Worm (Caenorhabditis elegans): ENCODE data around the gene haf-2.

Gene haf-2

ce11 chrII:7341572-7342303 is 14.5 kb downstream of the haf-2 start:
- TF ChIP-seq B0310.2 (tag; optimal IDR thresholded peaks at IDR 0.05) (no peak), ets-7 (tag; optimal IDR thresholded peaks at IDR 0.05) (no peak), scrt-1 (GFP tag; IDR thresholded peaks at IDR 0.05) (no peak), tbx-37 (GFP tag; conservative IDR thresholded peaks at IDR 0.05) (no peak), pes-1 (GFP tag; IDR thresholded peaks at IDR 0.05) (no peak), ceh-36 (tag; optimal IDR thresholded peaks at IDR 0.05) (no peak), hnd-1 (tag; optimal IDR thresholded peaks at IDR 0.05) (no peak)

ce11 chrII:7340703-7341102 is 15.5 kb downstream of the haf-2 start:
- TF ChIP-seq ets-7 (tag; optimal IDR thresholded peaks at IDR 0.05), result no peak

ce11 chrII:7338995-7339394 is 17.2 kb downstream of the haf-2 start, which contains the start of gene nhr-21:
TSS of gene nhr-21 (plus strand) at chrII:7339229.
- TF ChIP-seq tbx-37 (GFP tag; conservative IDR thresholded peaks at IDR 0.05) (no peak), B0310.2 (tag; optimal IDR thresholded peaks at IDR 0.05) (no peak), pes-1 (GFP tag; IDR thresholded peaks at IDR 0.05) (no peak), tra-4 (tag; optimal IDR thresholded peaks at IDR 0.05) (no peak), hmbx-1 (tag; optimal IDR thresholded peaks at IDR 0.05) (no peak), ets-7 (tag; optimal IDR thresholded peaks at IDR 0.05) (no peak), flt-1 (GFP tag; IDR thresholded peaks at IDR 0.05) (no peak), F13C5.2 (tag; optimal IDR thresholded peaks at IDR 0.05) (no peak), ceh-13 (GFP tag; optimal IDR thresholded peaks at IDR 0.05) (no peak), ceh-36 (tag; optimal IDR thresholded peaks at IDR 0.05) (no peak), tbx-11 (GFP tag; IDR thresholded peaks at IDR 0.05) (no peak), hmg-4 (GFP tag; optimal IDR thresholded peaks at IDR 0.05) (no peak), aly-1 (tag; optimal IDR thresholded peaks at IDR 0.05) (no peak), ama-1 (optimal IDR thresholded peaks at IDR 0.05) (no peak), hnd-1 (tag; optimal IDR thresholded peaks at IDR 0.05) (no peak), scrt-1 (GFP tag; IDR thresholded peaks at IDR 0.05) (no peak), sea-1 (GFP tag; conservative IDR thresholded peaks at IDR 0.05) (no peak)

ce11 chrII:7337469-7337893 is 18.7 kb downstream of the haf-2 start:
- no peak for TF ChIP-seq tbx-37 (GFP tag; conservative IDR thresholded peaks at IDR 0.05)
- no peak for TF ChIP-seq ama-1 (optimal IDR thresholded peaks at IDR 0.05)
- TF ChIP-seq F13C5.2 (tag; optimal IDR thresholded peaks at IDR 0.05), result no peak
- no peak for TF ChIP-seq B0310.2 (tag; optimal IDR thresholded peaks at IDR 0.05)
- TF ChIP-seq hmbx-1 (tag; optimal IDR thresholded peaks at IDR 0.05), result no peak
- no peak for TF ChIP-seq sea-1 (GFP tag; conservative IDR thresholded peaks at IDR 0.05)
- no peak for TF ChIP-seq hmg-4 (GFP tag; optimal IDR thresholded peaks at IDR 0.05)
- TF ChIP-seq ceh-36 (tag; optimal IDR thresholded peaks at IDR 0.05), result no peak
- TF ChIP-seq flt-1 (GFP tag; IDR thresholded peaks at IDR 0.05), result no peak
- no peak for TF ChIP-seq hnd-1 (tag; optimal IDR thresholded peaks at IDR 0.05)
- TF ChIP-seq scrt-1 (GFP tag; IDR thresholded peaks at IDR 0.05), result no peak
- no peak for TF ChIP-seq ceh-13 (GFP tag; optimal IDR thresholded peaks at IDR 0.05)
- TF ChIP-seq pes-1 (GFP tag; IDR thresholded peaks at IDR 0.05), result no peak

ce11 chrII:7331224-7331623 is 25.0 kb downstream of the haf-2 start, which contains the start of gene npax-1:
TSS of gene npax-1 (minus strand) at chrII:7331324.
- TF ChIP-seq tbx-11 (GFP tag; IDR thresholded peaks at IDR 0.05) (no peak), hmg-4 (GFP tag; optimal IDR thresholded peaks at IDR 0.05) (no peak), flt-1 (GFP tag; IDR thresholded peaks at IDR 0.05) (no peak), F13C5.2 (tag; optimal IDR thresholded peaks at IDR 0.05) (no peak), sea-1 (GFP tag; conservative IDR thresholded peaks at IDR 0.05) (no peak), pes-1 (GFP tag; IDR thresholded peaks at IDR 0.05) (no peak), B0310.2 (tag; optimal IDR thresholded peaks at IDR 0.05) (no peak), tra-4 (tag; optimal IDR thresholded peaks at IDR 0.05) (no peak), ets-7 (tag; optimal IDR thresholded peaks at IDR 0.05) (no peak), aly-1 (tag; optimal IDR thresholded peaks at IDR 0.05) (no peak), scrt-1 (GFP tag; IDR thresholded peaks at IDR 0.05) (no peak), hnd-1 (tag; optimal IDR thresholded peaks at IDR 0.05) (no peak), ama-1 (optimal IDR thresholded peaks at IDR 0.05) (no peak), ceh-13 (GFP tag; optimal IDR thresholded peaks at IDR 0.05) (no peak), tbx-37 (GFP tag; conservative IDR thresholded peaks at IDR 0.05) (no peak), hmbx-1 (tag; optimal IDR thresholded peaks at IDR 0.05) (no peak), ceh-36 (tag; optimal IDR thresholded peaks at IDR 0.05) (no peak)

ce11 chrII:7326997-7327396 is 29.2 kb downstream of the haf-2 start:
- TF ChIP-seq tra-4 (tag; optimal IDR thresholded peaks at IDR 0.05) (no peak), scrt-1 (GFP tag; IDR thresholded peaks at IDR 0.05) (no peak), hmbx-1 (tag; optimal IDR thresholded peaks at IDR 0.05) (no peak), hmg-4 (GFP tag; optimal IDR thresholded peaks at IDR 0.05) (no peak), ama-1 (optimal IDR thresholded peaks at IDR 0.05) (no peak), tbx-37 (GFP tag; conservative IDR thresholded peaks at IDR 0.05) (no peak), ceh-13 (GFP tag; optimal IDR thresholded peaks at IDR 0.05) (no peak), ets-7 (tag; optimal IDR thresholded peaks at IDR 0.05) (no peak), aly-1 (tag; optimal IDR thresholded peaks at IDR 0.05) (no peak), ceh-36 (tag; optimal IDR thresholded peaks at IDR 0.05) (no peak), flt-1 (GFP tag; IDR thresholded peaks at IDR 0.05) (no peak), hnd-1 (tag; optimal IDR thresholded peaks at IDR 0.05) (no peak), F13C5.2 (tag; optimal IDR thresholded peaks at IDR 0.05) (no peak), sea-1 (GFP tag; conservative IDR thresholded peaks at IDR 0.05) (no peak), B0310.2 (tag; optimal IDR thresholded peaks at IDR 0.05) (no peak)

- TF ChIP-seq ceh-13 (GFP tag; optimal IDR thresholded peaks at IDR 0.05) (no peak), pes-1 (GFP tag; IDR thresholded peaks at IDR 0.05) (no peak), flt-1 (GFP tag; IDR thresholded peaks at IDR 0.05) (no peak), F13C5.2 (tag; optimal IDR thresholded peaks at IDR 0.05) (no peak), hmbx-1 (tag; optimal IDR thresholded peaks at IDR 0.05) (no peak), aly-1 (tag; optimal IDR thresholded peaks at IDR 0.05) (no peak), B0310.2 (tag; optimal IDR thresholded peaks at IDR 0.05) (no peak), hnd-1 (tag; optimal IDR thresholded peaks at IDR 0.05) (no peak), tbx-37 (GFP tag; conservative IDR thresholded peaks at IDR 0.05) (no peak), scrt-1 (GFP tag; IDR thresholded peaks at IDR 0.05) (no peak), hmg-4 (GFP tag; optimal IDR thresholded peaks at IDR 0.05) (no peak), sea-1 (GFP tag; conservative IDR thresholded peaks at IDR 0.05) (no peak), ceh-36 (tag; optimal IDR thresholded peaks at IDR 0.05) (no peak), tbx-11 (GFP tag; IDR thresholded peaks at IDR 0.05) (no peak), tra-4 (tag; optimal IDR thresholded peaks at IDR 0.05) (no peak), ets-7 (tag; optimal IDR thresholded peaks at IDR 0.05) (no peak), ama-1 (optimal IDR thresholded peaks at IDR 0.05) (no peak)
These were observed 30.0 kb downstream of the haf-2 start for ce11 chrII:7326199-7326598.
